Worm (Caenorhabditis elegans) whole organism, early embryonic: ENCODE measurements around the gene spc-1.

Experiments
- F13C5.2 ChIP-seq: sonication (generic microtip); optimal IDR thresholded peaks from 2 replicates; lab custom pipeline; 2017; ENCODE audit warnings: mild to moderate bottlenecking, missing genetic modification characterization, inconsistent platforms, missing compliant biosample characterization
- sea-1 ChIP-seq: fragments of 200-800 bp; sonication (Bioruptor generic); conservative IDR thresholded peaks from 2 replicates; pipeline ENCODE4 v1.3.6; 2022; ENCODE audit warnings: missing genetic modification characterization, missing compliant biosample characterization

- TF ChIP-seq sea-1 (GFP tag; lab: Robert Waterston, UW) (no peak), F13C5.2 (tag; lab: Kevin White, UChicago) (no peak)
Measured at ce11 chrX:3087245-3087644, 39.6 kb downstream of the spc-1 start, which contains the start of gene F52E4.5.
